Fruit fly (Drosophila melanogaster) whole organism, embryonic: ENCODE results near the gene yellow-e2.

ENCODE experiments used
- Abd-B ChIP-seq: fragments of 200-800 bp; sonication (Bioruptor generic); optimal IDR thresholded peaks from 2 replicates; lab custom pipeline; 2018; ENCODE audit warnings: missing biosample characterization, mild to moderate bottlenecking, missing genetic modification characterization, moderate library complexity
- Ada2b ChIP-seq: fragments of 200-800 bp; sonication (Bioruptor generic); IDR thresholded peaks from 2 replicates; pipeline ENCODE4 v1.3.6; 2022; ENCODE audit warnings: missing biosample characterization, missing genetic modification characterization
- Asciz ChIP-seq: fragments of 200-800 bp; sonication (Bioruptor generic); optimal IDR thresholded peaks from 2 replicates; lab custom pipeline; 2017; ENCODE audit warnings: missing biosample characterization, mild to moderate bottlenecking, missing genetic modification characterization, missing genetic modification reagents
- Atf-2 ChIP-seq: fragments of 200-800 bp; sonication (Bioruptor generic); optimal IDR thresholded peaks from 2 replicates; lab custom pipeline; 2016; ENCODE audit warnings: missing biosample characterization, missing genetic modification characterization
- B-H1 ChIP-seq: fragments of 200-800 bp; sonication (Bioruptor generic); IDR thresholded peaks from 3 replicates; pipeline ENCODE4 v1.3.6; 2022; ENCODE audit warnings: missing biosample characterization, missing genetic modification characterization
- Blimp-1 ChIP-seq: fragments of 200-800 bp; sonication (Bioruptor generic); optimal IDR thresholded peaks from 3 replicates; lab custom pipeline; 2018; ENCODE audit warnings: missing biosample characterization, missing genetic modification characterization, mild to moderate bottlenecking, moderate library complexity, missing genetic modification reagents
- CG11247 ChIP-seq: fragments of 200-800 bp; sonication (Bioruptor generic); IDR thresholded peaks from 2 replicates; pipeline ENCODE4 v1.3.6; 2022; ENCODE audit warnings: missing biosample characterization, missing genetic modification characterization
- CG11560 ChIP-seq: fragments of 200-800 bp; sonication (Bioruptor generic); IDR thresholded peaks from 3 replicates; pipeline ENCODE4 v1.3.6; 2022; ENCODE audit warnings: missing biosample characterization, missing genetic modification characterization
- CG11695 ChIP-seq: fragments of 200-800 bp; sonication (Bioruptor generic); IDR thresholded peaks from 3 replicates; pipeline ENCODE4 v1.3.6; 2022; ENCODE audit warnings: missing biosample characterization, missing genetic modification characterization
- CG11696 ChIP-seq: fragments of 200-800 bp; sonication (Bioruptor generic); IDR thresholded peaks from 2 replicates; pipeline ENCODE4 v1.3.6; 2022; ENCODE audit warnings: missing biosample characterization, missing genetic modification characterization
- CG12155 ChIP-seq: fragments of 200-800 bp; sonication (Bioruptor generic); optimal IDR thresholded peaks from 3 replicates; lab custom pipeline; 2016; ENCODE audit warnings: missing biosample characterization, missing genetic modification characterization
- CG13296 ChIP-seq: fragments of 200-800 bp; sonication (Bioruptor generic); optimal IDR thresholded peaks from 3 replicates; lab custom pipeline; 2018; ENCODE audit warnings: missing biosample characterization, mild to moderate bottlenecking, missing genetic modification characterization
- CG13424 ChIP-seq: fragments of 200-800 bp; sonication (Bioruptor generic); optimal IDR thresholded peaks from 2 replicates; lab custom pipeline; 2019; ENCODE audit warnings: missing biosample characterization, mild to moderate bottlenecking, missing genetic modification characterization, moderate library complexity
- CG14965 ChIP-seq: fragments of 200-800 bp; sonication (Bioruptor generic); optimal IDR thresholded peaks from 2 replicates; lab custom pipeline; 2016; ENCODE audit warnings: missing biosample characterization, missing genetic modification characterization, borderline replicate concordance
- CG1529 ChIP-seq: fragments of 200-800 bp; sonication (Bioruptor generic); optimal IDR thresholded peaks from 3 replicates; lab custom pipeline; 2018; ENCODE audit warnings: missing biosample characterization, missing genetic modification characterization
- CG17912 ChIP-seq: fragments of 200-800 bp; sonication (Bioruptor generic); optimal IDR thresholded peaks from 2 replicates; lab custom pipeline; 2018; ENCODE audit warnings: missing biosample characterization, mild to moderate bottlenecking, missing genetic modification characterization
- CG2116 ChIP-seq: fragments of 200-800 bp; sonication (Bioruptor generic); optimal IDR thresholded peaks from 3 replicates; lab custom pipeline; 2018; ENCODE audit warnings: missing biosample characterization, mild to moderate bottlenecking, missing genetic modification characterization
- CG2129 ChIP-seq: fragments of 200-800 bp; sonication (Bioruptor generic); IDR thresholded peaks from 2 replicates; pipeline ENCODE4 v1.3.6; 2022; ENCODE audit warnings: missing biosample characterization, missing genetic modification characterization; ENCODE audit not compliant: partially characterized antibody
- CG2202 ChIP-seq: fragments of 200-800 bp; sonication (Bioruptor generic); optimal IDR thresholded peaks from 2 replicates; lab custom pipeline; 2018; ENCODE audit warnings: missing biosample characterization, mild to moderate bottlenecking, missing genetic modification characterization
- CG32767 ChIP-seq: fragments of 200-800 bp; sonication (Bioruptor generic); IDR thresholded peaks from 2 replicates; pipeline ENCODE4 v1.3.6; 2022; ENCODE audit warnings: missing biosample characterization, missing genetic modification characterization
- CG32772 ChIP-seq: fragments of 200-800 bp; sonication (Bioruptor generic); IDR thresholded peaks from 2 replicates; pipeline ENCODE4 v1.3.6; 2022; ENCODE audit warnings: missing biosample characterization, missing genetic modification characterization
- CG33557 ChIP-seq: fragments of 200-800 bp; sonication (Bioruptor generic); optimal IDR thresholded peaks from 2 replicates; lab custom pipeline; 2019; ENCODE audit warnings: missing biosample characterization, mild to moderate bottlenecking, missing genetic modification characterization, moderate library complexity
- CG7745 ChIP-seq: fragments of 200-800 bp; sonication (Bioruptor generic); optimal IDR thresholded peaks from 2 replicates; lab custom pipeline; 2018; ENCODE audit warnings: missing biosample characterization, mild to moderate bottlenecking, missing genetic modification characterization, moderate library complexity
- CG8388 ChIP-seq: fragments of 200-800 bp; sonication (Bioruptor generic); optimal IDR thresholded peaks from 2 replicates; lab custom pipeline; 2019; ENCODE audit warnings: missing biosample characterization, mild to moderate bottlenecking, missing genetic modification characterization, moderate library complexity
- Camta ChIP-seq: fragments of 200-800 bp; sonication (Bioruptor generic); optimal IDR thresholded peaks from 2 replicates; lab custom pipeline; 2016; ENCODE audit warnings: missing biosample characterization, missing genetic modification characterization
- Deaf1 ChIP-seq: fragments of 200-800 bp; optimal IDR thresholded peaks from 3 replicates; lab custom pipeline; 2019; ENCODE audit warnings: missing biosample characterization, mild to moderate bottlenecking, missing genetic modification characterization, moderate library complexity
- H2.0 ChIP-seq: fragments of 200-800 bp; sonication (Bioruptor generic); IDR thresholded peaks from 2 replicates; pipeline ENCODE4 v1.3.6; 2022; ENCODE audit warnings: missing biosample characterization, missing genetic modification characterization
- Hmx ChIP-seq: fragments of 200-800 bp; sonication (Bioruptor generic); optimal IDR thresholded peaks from 2 replicates; lab custom pipeline; 2016; ENCODE audit warnings: missing biosample characterization, missing genetic modification characterization
- Oli ChIP-seq: fragments of 200-800 bp; sonication (Bioruptor generic); optimal IDR thresholded peaks from 2 replicates; lab custom pipeline; 2018; ENCODE audit warnings: missing biosample characterization, mild to moderate bottlenecking, missing genetic modification characterization, moderate library complexity
- Poxn ChIP-seq: fragments of 200-800 bp; sonication (Bioruptor generic); IDR thresholded peaks from 2 replicates; pipeline ENCODE4 v1.3.6; 2022; ENCODE audit warnings: missing biosample characterization, missing genetic modification characterization
- Scr ChIP-seq: fragments of 200-800 bp; sonication (Bioruptor generic); IDR thresholded peaks from 2 replicates; pipeline ENCODE4 v1.3.6; 2022; ENCODE audit warnings: missing biosample characterization, missing genetic modification characterization; ENCODE audit not compliant: partially characterized antibody
- ab ChIP-seq: fragments of 200-800 bp; sonication (Bioruptor generic); optimal IDR thresholded peaks from 2 replicates; lab custom pipeline; 2016; ENCODE audit warnings: missing biosample characterization, missing genetic modification characterization
- ap ChIP-seq: fragments of 200-800 bp; sonication (Bioruptor generic); IDR thresholded peaks from 2 replicates; pipeline ENCODE4 v1.3.6; 2022; ENCODE audit warnings: missing biosample characterization, missing genetic modification characterization
- ash1 ChIP-seq: fragments of 200-800 bp; sonication (Bioruptor generic); optimal IDR thresholded peaks from 2 replicates; lab custom pipeline; 2018; ENCODE audit warnings: missing biosample characterization, mild to moderate bottlenecking, missing genetic modification characterization
- bab2 ChIP-seq: fragments of 200-800 bp; sonication (Bioruptor generic); optimal IDR thresholded peaks from 2 replicates; lab custom pipeline; 2016; ENCODE audit warnings: missing biosample characterization, missing genetic modification characterization
- corto ChIP-seq: fragments of 200-800 bp; sonication (Bioruptor generic); optimal IDR thresholded peaks from 2 replicates; lab custom pipeline; 2016; ENCODE audit warnings: missing biosample characterization, mild to moderate bottlenecking, missing genetic modification characterization, moderate library complexity
- ems ChIP-seq: fragments of 200-800 bp; sonication (Bioruptor generic); optimal IDR thresholded peaks from 3 replicates; lab custom pipeline; 2016; ENCODE audit warnings: missing biosample characterization, missing genetic modification characterization
- exex ChIP-seq: fragments of 200-800 bp; sonication (Bioruptor generic); optimal IDR thresholded peaks from 4 replicates; lab custom pipeline; 2018; ENCODE audit warnings: missing biosample characterization, mild to moderate bottlenecking, missing genetic modification characterization, moderate library complexity
- gcm2 ChIP-seq: fragments of 200-800 bp; sonication (Bioruptor generic); optimal IDR thresholded peaks from 2 replicates; lab custom pipeline; 2016; ENCODE audit warnings: missing biosample characterization, missing genetic modification characterization
- gfzf ChIP-seq: fragments of 200-800 bp; sonication (Bioruptor generic); optimal IDR thresholded peaks from 2 replicates; lab custom pipeline; 2016; ENCODE audit warnings: missing biosample characterization, mild to moderate bottlenecking, missing genetic modification characterization, moderate library complexity
- grn ChIP-seq: fragments of 200-800 bp; sonication (Bioruptor generic); optimal IDR thresholded peaks from 3 replicates; lab custom pipeline; 2017; ENCODE audit warnings: missing biosample characterization, missing genetic modification characterization
- jigr1 ChIP-seq: fragments of 200-800 bp; sonication (Bioruptor generic); IDR thresholded peaks from 3 replicates; pipeline ENCODE4 v1.3.6; 2022; ENCODE audit warnings: missing biosample characterization, missing genetic modification characterization
- nom ChIP-seq: fragments of 200-800 bp; sonication (Bioruptor generic); optimal IDR thresholded peaks from 2 replicates; lab custom pipeline; 2017; ENCODE audit warnings: missing biosample characterization, missing genetic modification characterization, mild to moderate bottlenecking, moderate library complexity, missing genetic modification reagents
- sd ChIP-seq: fragments of 200-800 bp; sonication (Bioruptor generic); optimal IDR thresholded peaks from 3 replicates; lab custom pipeline; 2018; ENCODE audit warnings: missing biosample characterization, mild to moderate bottlenecking, missing genetic modification characterization, moderate library complexity
- sob ChIP-seq: fragments of 200-800 bp; sonication (Bioruptor generic); IDR thresholded peaks from 2 replicates; pipeline ENCODE4 v1.3.6; 2022; ENCODE audit warnings: missing biosample characterization, missing genetic modification characterization
- trh ChIP-seq: fragments of 200-800 bp; sonication (Bioruptor generic); optimal IDR thresholded peaks from 2 replicates; lab custom pipeline; 2016; ENCODE audit warnings: missing biosample characterization, missing genetic modification characterization
- tx ChIP-seq: fragments of 200-800 bp; sonication (Bioruptor generic); optimal IDR thresholded peaks from 2 replicates; lab custom pipeline; 2016; ENCODE audit warnings: missing biosample characterization, missing genetic modification characterization

Gene yellow-e2

DNA sequence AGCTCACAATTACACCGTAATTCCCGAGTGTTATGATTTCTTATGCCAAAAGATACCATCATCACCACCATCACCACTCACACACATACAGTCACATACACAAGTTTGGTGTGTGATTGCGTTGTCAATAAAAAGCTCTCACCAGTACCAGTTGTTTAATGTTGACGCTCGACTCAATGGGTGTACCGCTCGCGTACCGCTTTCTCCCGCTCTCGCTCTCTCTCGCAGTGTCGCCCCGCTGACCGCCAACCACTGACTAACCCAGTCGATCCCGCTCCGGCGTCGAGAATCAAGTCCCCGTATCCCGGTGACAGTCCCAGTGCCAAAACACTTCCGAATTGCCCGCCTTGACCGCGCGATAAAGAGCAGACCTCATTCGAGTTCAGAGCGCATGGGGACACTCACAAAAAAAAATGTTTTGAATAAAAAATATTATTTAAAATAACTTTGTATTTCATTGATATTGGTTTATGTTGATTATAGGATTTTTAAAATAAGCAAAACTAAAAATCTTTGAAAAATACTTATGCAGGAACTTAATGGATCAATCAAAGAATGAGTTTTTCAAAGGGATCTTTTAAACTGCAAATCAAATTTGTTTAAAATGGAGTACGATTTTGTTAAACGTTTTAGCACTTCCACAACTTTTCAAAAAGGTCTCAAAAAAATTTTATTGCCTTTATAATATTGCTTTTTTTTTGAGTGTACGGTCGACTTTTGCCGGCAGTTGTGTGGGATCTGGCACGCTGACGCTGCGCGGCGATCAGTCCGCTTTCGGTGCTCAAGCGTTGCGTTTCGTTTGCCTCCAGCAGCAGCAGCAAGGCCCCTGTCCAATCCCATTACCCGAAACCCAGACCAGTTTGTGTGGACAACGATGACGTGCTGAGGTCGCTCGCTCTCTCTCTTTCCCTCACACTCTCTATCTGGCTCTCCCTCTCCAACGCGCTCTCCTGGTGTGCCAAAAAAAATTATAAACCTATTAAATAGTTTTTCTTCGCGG is 42.3 kb downstream of the yellow-e2 start, which contains the start of gene Dic1 (continued):
- TF ChIP-seq grn (peak; percentile 3), CG11560 (tag; lab: Robert Waterston, UW) (peak; percentile 85), CG7745 (no peak), nom (GFP tag; lab: Kevin White, UChicago) (peak; percentile 87), CG2129 (GFP tag; lab: Robert Waterston, UW) (no peak), trh (GFP tag; lab: Kevin White, UChicago) (peak; percentile 82), H2.0 (GFP tag; lab: Robert Waterston, UW) (peak; percentile 79), CG2202 (tag; lab: Kevin White, UChicago) (peak; percentile 89), tx (GFP tag; lab: Kevin White, UChicago) (peak; percentile 79), Camta (GFP tag; lab: Kevin White, UChicago) (peak; percentile 95), sob (GFP tag; lab: Robert Waterston, UW) (peak; percentile 89), gfzf (GFP tag; lab: Kevin White, UChicago) (no peak), exex (tag; lab: Kevin White, UChicago) (peak; percentile 84), sd (tag; lab: Kevin White, UChicago) (peak; percentile 83), Poxn (GFP tag; lab: Robert Waterston, UW) (peak; percentile 84), CG8388 (GFP tag; lab: Kevin White, UChicago) (peak; percentile 96), Oli (tag; lab: Kevin White, UChicago) (peak; percentile 98), CG2116 (GFP tag; lab: Kevin White, UChicago) (peak; percentile 82), ab (GFP tag; lab: Kevin White, UChicago) (peak; percentile 84), CG14965 (GFP tag; lab: Kevin White, UChicago) (no peak), ems (GFP tag; lab: Kevin White, UChicago) (peak; percentile 82), Scr (GFP tag; lab: Robert Waterston, UW) (peak; percentile 17; the same call in 1 of the 2 replicates), Atf-2 (GFP tag; lab: Kevin White, UChicago) (peak; percentile 92), Asciz (GFP tag; lab: Kevin White, UChicago) (peak; percentile 99), CG32772 (peak; percentile 75), CG1529 (GFP tag; lab: Kevin White, UChicago) (peak; percentile 94), Ada2b (GFP tag; lab: Robert Waterston, UW) (peak; percentile 86), Deaf1 (tag; lab: Kevin White, UChicago) (peak; percentile 85), ap (GFP tag; lab: Robert Waterston, UW) (peak; percentile 75; the same call in 1 of the 2 replicates), CG13424 (tag; lab: Kevin White, UChicago) (peak; percentile 98), jigr1 (GFP tag; lab: Robert Waterston, UW) (peak; percentile 86), gcm2 (GFP tag; lab: Kevin White, UChicago) (peak; percentile 88), CG11247 (GFP tag; lab: Robert Waterston, UW) (peak; percentile 85), CG33557 (GFP tag; lab: Kevin White, UChicago) (peak; percentile 90), bab2 (GFP tag; lab: Kevin White, UChicago) (peak; percentile 90), ash1 (GFP tag; lab: Kevin White, UChicago) (no peak), Abd-B (peak; percentile 96), B-H1 (GFP tag; lab: Robert Waterston, UW) (peak; percentile 82), CG12155 (peak; percentile 95), corto (GFP tag; lab: Kevin White, UChicago) (peak; percentile 84), CG32767 (GFP tag; lab: Robert Waterston, UW) (peak; percentile 92), CG11696 (peak; percentile 57), CG11695 (peak; percentile 95), CG13296 (GFP tag; lab: Kevin White, UChicago) (peak; percentile 98), CG17912 (GFP tag; lab: Kevin White, UChicago) (peak; percentile 88), Hmx (GFP tag; lab: Kevin White, UChicago) (peak; percentile 88), Blimp-1 (peak; percentile 98)
